Fruit fly (Drosophila melanogaster): ENCODE data around the gene CG3939.

DNA sequence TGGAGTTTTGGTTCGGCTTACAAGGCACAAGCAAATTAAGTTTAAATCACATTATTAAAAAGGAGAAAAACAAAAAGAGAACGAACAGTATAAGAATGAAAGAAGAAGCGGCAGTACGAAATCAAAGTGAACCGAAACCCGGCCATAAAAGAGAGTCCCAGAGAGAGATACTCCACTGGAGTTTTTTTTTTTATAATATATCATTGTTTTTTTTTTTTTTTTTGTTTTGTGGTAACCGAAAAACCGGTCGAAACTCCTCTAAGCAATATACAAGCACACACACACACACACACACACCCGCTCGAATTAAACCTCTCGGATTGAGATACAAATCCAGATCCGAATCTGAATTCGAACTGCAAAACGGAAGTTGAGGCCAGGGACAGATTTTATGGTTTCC is 16.2 kb upstream of the CG3939 start:
- TF ChIP-seq tj (GFP tag; optimal IDR thresholded peaks at IDR 0.05) (no peak), Crg-1 (GFP tag; optimal IDR thresholded peaks at IDR 0.05) (no peak), kay (GFP tag; ENCODE audit: borderline replicate concordance) (no peak), bab1 (GFP tag; optimal IDR thresholded peaks at IDR 0.05) (no peak), CG12768 (GFP tag; optimal IDR thresholded peaks at IDR 0.05) (no peak), CG14711 (tag; optimal IDR thresholded peaks at IDR 0.05) (no peak), cnc (optimal IDR thresholded peaks at IDR 0.05) (no peak)
